Fruit fly (Drosophila melanogaster) whole organism, embryonic: ENCODE measurements around the gene baf.

ENCODE experiments used
- Asciz ChIP-seq: fragments of 200-800 bp; sonication (Bioruptor generic); optimal IDR thresholded peaks from 2 replicates; lab custom pipeline; 2017; ENCODE audit warnings: missing biosample characterization, mild to moderate bottlenecking, missing genetic modification characterization, missing genetic modification reagents
- C15 ChIP-seq: fragments of 200-800 bp; sonication (Bioruptor generic); IDR thresholded peaks from 3 replicates; pipeline ENCODE4 v1.3.6; 2022; ENCODE audit warnings: missing biosample characterization, missing genetic modification characterization
- CG10543 ChIP-seq: fragments of 200-800 bp; sonication (Bioruptor generic); optimal IDR thresholded peaks from 3 replicates; lab custom pipeline; 2017; ENCODE audit warnings: missing biosample characterization, mild to moderate bottlenecking, missing genetic modification characterization, moderate library complexity
- CG11456 ChIP-seq: fragments of 200-800 bp; sonication (Bioruptor generic); IDR thresholded peaks from 3 replicates; pipeline ENCODE4 v1.3.6; 2022; ENCODE audit warnings: missing biosample characterization, missing genetic modification characterization
- CG12071 ChIP-seq: fragments of 200-800 bp; sonication (Bioruptor generic); optimal IDR thresholded peaks from 3 replicates; lab custom pipeline; 2018; ENCODE audit warnings: missing biosample characterization, mild to moderate bottlenecking, missing genetic modification characterization
- CG12236 ChIP-seq: fragments of 200-800 bp; sonication (Bioruptor generic); optimal IDR thresholded peaks from 2 replicates; lab custom pipeline; 2016; ENCODE audit warnings: missing biosample characterization, missing genetic modification characterization
- CG17186 ChIP-seq: fragments of 200-800 bp; sonication (Bioruptor generic); optimal IDR thresholded peaks from 3 replicates; lab custom pipeline; 2017; ENCODE audit warnings: missing biosample characterization, missing genetic modification reagents, missing genetic modification characterization
- CG17361 ChIP-seq: fragments of 200-800 bp; sonication (Bioruptor generic); IDR thresholded peaks from 3 replicates; pipeline ENCODE4 v1.3.6; 2022; ENCODE audit warnings: missing biosample characterization, missing genetic modification characterization
- CG17568 ChIP-seq: fragments of 200-800 bp; sonication (Bioruptor generic); optimal IDR thresholded peaks from 2 replicates; lab custom pipeline; 2018; ENCODE audit warnings: missing biosample characterization, mild to moderate bottlenecking, missing genetic modification characterization, moderate library complexity
- CG18011 ChIP-seq: fragments of 200-800 bp; sonication (Bioruptor generic); optimal IDR thresholded peaks from 2 replicates; lab custom pipeline; 2017; ENCODE audit warnings: missing biosample characterization, missing genetic modification characterization, mild to moderate bottlenecking, moderate library complexity, missing genotype
- CG18599 ChIP-seq: fragments of 200-800 bp; sonication (Bioruptor generic); optimal IDR thresholded peaks from 3 replicates; lab custom pipeline; 2017; ENCODE audit warnings: missing biosample characterization, missing genetic modification characterization, mild to moderate bottlenecking, moderate library complexity, missing genetic modification reagents
- CG31388 ChIP-seq: fragments of 200-800 bp; sonication (Bioruptor generic); optimal IDR thresholded peaks from 2 replicates; lab custom pipeline; 2016; ENCODE audit warnings: missing biosample characterization, missing genetic modification characterization
- CG3281 ChIP-seq: fragments of 200-800 bp; sonication (Bioruptor generic); optimal IDR thresholded peaks from 3 replicates; lab custom pipeline; 2017; ENCODE audit warnings: missing biosample characterization, mild to moderate bottlenecking, missing genetic modification characterization
- CG3838 ChIP-seq: fragments of 200-800 bp; sonication (Bioruptor generic); optimal IDR thresholded peaks from 3 replicates; lab custom pipeline; 2016; ENCODE audit warnings: missing biosample characterization, missing genetic modification characterization
- CG6175 ChIP-seq: fragments of 200-800 bp; sonication (Bioruptor generic); IDR thresholded peaks from 3 replicates; pipeline ENCODE4 v1.3.6; 2022; ENCODE audit warnings: missing biosample characterization, missing genetic modification characterization
- CG6791 ChIP-seq: fragments of 200-800 bp; sonication (Bioruptor generic); IDR thresholded peaks from 3 replicates; pipeline ENCODE4 v1.3.6; 2022; ENCODE audit warnings: missing biosample characterization, missing genetic modification characterization; ENCODE audit not compliant: partially characterized antibody
- CG7987 ChIP-seq: fragments of 200-800 bp; sonication (Bioruptor generic); optimal IDR thresholded peaks from 2 replicates; lab custom pipeline; 2018; ENCODE audit warnings: missing biosample characterization, mild to moderate bottlenecking, missing genetic modification characterization, moderate library complexity
- CoRest ChIP-seq: fragments of 200-800 bp; sonication (Bioruptor generic); optimal IDR thresholded peaks from 3 replicates; lab custom pipeline; 2018; ENCODE audit warnings: missing biosample characterization, mild to moderate bottlenecking, missing genetic modification characterization, moderate library complexity
- Dad ChIP-seq: fragments of 200-800 bp; sonication (Bioruptor generic); optimal IDR thresholded peaks from 3 replicates; lab custom pipeline; 2016; ENCODE audit warnings: missing biosample characterization, missing genetic modification characterization
- Deaf1 ChIP-seq: fragments of 200-800 bp; optimal IDR thresholded peaks from 3 replicates; lab custom pipeline; 2019; ENCODE audit warnings: missing biosample characterization, mild to moderate bottlenecking, missing genetic modification characterization, moderate library complexity
- Dfd ChIP-seq, 2 experiments: fragments of >200 bp; optimal IDR thresholded peaks; 2 replicates each; lab custom pipeline; 2017; ENCODE audit warnings: missing biosample characterization in 2 of 2, missing genetic modification characterization in 2 of 2
- Dip3 ChIP-seq: fragments of 200-800 bp; sonication (Bioruptor generic); optimal IDR thresholded peaks from 3 replicates; lab custom pipeline; 2016; ENCODE audit warnings: missing biosample characterization, missing genetic modification characterization
- Dll ChIP-seq: fragments of 200-800 bp; sonication (Bioruptor generic); IDR thresholded peaks from 4 replicates; pipeline ENCODE4 v1.3.6; 2022; ENCODE audit warnings: missing biosample characterization, missing genetic modification characterization; ENCODE audit not compliant: partially characterized antibody
- Doc3 ChIP-seq: fragments of 200-800 bp; sonication (Bioruptor generic); IDR thresholded peaks from 3 replicates; pipeline ENCODE4 v1.3.6; 2022; ENCODE audit warnings: missing biosample characterization, missing genetic modification characterization; ENCODE audit not compliant: partially characterized antibody
- Dref ChIP-seq: fragments of 200-800 bp; sonication (Bioruptor generic); IDR thresholded peaks from 2 replicates; pipeline ENCODE4 v1.3.6; 2022; ENCODE audit warnings: missing biosample characterization, missing genetic modification characterization
- H2.0 ChIP-seq: fragments of 200-800 bp; sonication (Bioruptor generic); IDR thresholded peaks from 2 replicates; pipeline ENCODE4 v1.3.6; 2022; ENCODE audit warnings: missing biosample characterization, missing genetic modification characterization
- Nf-YB ChIP-seq: fragments of 200-800 bp; sonication (Bioruptor generic); optimal IDR thresholded peaks from 3 replicates; lab custom pipeline; 2019; ENCODE audit warnings: missing biosample characterization, mild to moderate bottlenecking, missing genetic modification characterization, moderate library complexity
- Scr ChIP-seq: fragments of 200-800 bp; sonication (Bioruptor generic); IDR thresholded peaks from 2 replicates; pipeline ENCODE4 v1.3.6; 2022; ENCODE audit warnings: missing biosample characterization, missing genetic modification characterization; ENCODE audit not compliant: partially characterized antibody
- Xbp1 ChIP-seq: fragments of 200-800 bp; sonication (Bioruptor generic); optimal IDR thresholded peaks from 3 replicates; lab custom pipeline; 2016; ENCODE audit warnings: missing biosample characterization, mild to moderate bottlenecking, missing genetic modification characterization
- Xrp1 ChIP-seq: fragments of 200-800 bp; sonication (Bioruptor generic); IDR thresholded peaks from 2 replicates; pipeline ENCODE4 v1.3.6; 2022; ENCODE audit warnings: missing biosample characterization, missing genetic modification characterization
- aop ChIP-seq: fragments of 200-800 bp; sonication (Bioruptor generic); IDR thresholded peaks from 2 replicates; pipeline ENCODE4 v1.3.6; 2022; ENCODE audit warnings: missing biosample characterization, missing genetic modification characterization
- cato ChIP-seq: fragments of 200-800 bp; sonication (Bioruptor generic); optimal IDR thresholded peaks from 2 replicates; lab custom pipeline; 2016; ENCODE audit warnings: missing biosample characterization, missing genetic modification characterization, borderline replicate concordance
- crc ChIP-seq: fragments of 200-800 bp; sonication (Bioruptor generic); optimal IDR thresholded peaks from 2 replicates; lab custom pipeline; 2016; ENCODE audit warnings: missing biosample characterization, missing genetic modification characterization
- dysf ChIP-seq: fragments of 200-800 bp; sonication (Bioruptor generic); IDR thresholded peaks from 3 replicates; pipeline ENCODE4 v1.3.6; 2022; ENCODE audit warnings: missing biosample characterization, missing genetic modification characterization
- ems ChIP-seq: fragments of 200-800 bp; sonication (Bioruptor generic); optimal IDR thresholded peaks from 3 replicates; lab custom pipeline; 2016; ENCODE audit warnings: missing biosample characterization, missing genetic modification characterization
- fd96Cb ChIP-seq: fragments of 200-800 bp; sonication (Bioruptor generic); optimal IDR thresholded peaks from 2 replicates; lab custom pipeline; 2018; ENCODE audit warnings: missing biosample characterization, mild to moderate bottlenecking, missing genetic modification characterization, moderate library complexity
- gcm2 ChIP-seq: fragments of 200-800 bp; sonication (Bioruptor generic); optimal IDR thresholded peaks from 2 replicates; lab custom pipeline; 2016; ENCODE audit warnings: missing biosample characterization, missing genetic modification characterization
- gfzf ChIP-seq: fragments of 200-800 bp; sonication (Bioruptor generic); optimal IDR thresholded peaks from 2 replicates; lab custom pipeline; 2016; ENCODE audit warnings: missing biosample characterization, mild to moderate bottlenecking, missing genetic modification characterization, moderate library complexity
- h ChIP-seq: fragments of >200 bp; optimal IDR thresholded peaks from 2 replicates; lab custom pipeline; 2017
- ken ChIP-seq: fragments of 200-800 bp; sonication (Bioruptor generic); IDR thresholded peaks from 3 replicates; pipeline ENCODE4 v1.3.6; 2022; ENCODE audit warnings: missing biosample characterization, missing genetic modification characterization
- lbe ChIP-seq: fragments of 200-800 bp; sonication (Bioruptor generic); optimal IDR thresholded peaks from 2 replicates; lab custom pipeline; 2016; ENCODE audit warnings: missing biosample characterization, mild to moderate bottlenecking, missing genetic modification characterization
- luna ChIP-seq: fragments of 200-800 bp; sonication (Bioruptor generic); optimal IDR thresholded peaks from 2 replicates; lab custom pipeline; 2016; ENCODE audit warnings: missing biosample characterization, missing genetic modification characterization
- mam ChIP-seq: fragments of 200-800 bp; sonication (Bioruptor generic); optimal IDR thresholded peaks from 3 replicates; lab custom pipeline; 2016; ENCODE audit warnings: missing biosample characterization, missing genetic modification characterization
- rib ChIP-seq: fragments of 200-800 bp; sonication (Bioruptor generic); IDR thresholded peaks from 2 replicates; pipeline ENCODE4 v1.3.6; 2022; ENCODE audit warnings: missing biosample characterization, missing genetic modification characterization
- run ChIP-seq: fragments of 200-800 bp; sonication (Bioruptor generic); optimal IDR thresholded peaks from 3 replicates; lab custom pipeline; 2018; ENCODE audit warnings: missing biosample characterization, mild to moderate bottlenecking, missing genetic modification characterization
- sim ChIP-seq: fragments of 200-800 bp; sonication (Bioruptor generic); IDR thresholded peaks from 2 replicates; pipeline ENCODE4 v1.3.6; 2022; ENCODE audit warnings: missing biosample characterization, missing genetic modification characterization
- slbo ChIP-seq: fragments of 200-800 bp; sonication (Bioruptor generic); IDR thresholded peaks from 2 replicates; pipeline ENCODE4 v1.3.6; 2022; ENCODE audit warnings: missing biosample characterization, missing genetic modification characterization
- wek ChIP-seq: fragments of 200-800 bp; sonication (Bioruptor generic); optimal IDR thresholded peaks from 3 replicates; lab custom pipeline; 2018; ENCODE audit warnings: missing biosample characterization, mild to moderate bottlenecking, missing genetic modification characterization, moderate library complexity
- yki ChIP-seq: fragments of >200 bp; optimal IDR thresholded peaks from 3 replicates; lab custom pipeline; 2018
- zfh1 ChIP-seq: fragments of 200-800 bp; sonication (Bioruptor generic); IDR thresholded peaks from 3 replicates; pipeline ENCODE4 v1.3.6; 2022; ENCODE audit warnings: missing biosample characterization, missing genetic modification characterization

The baf gene

DNA sequence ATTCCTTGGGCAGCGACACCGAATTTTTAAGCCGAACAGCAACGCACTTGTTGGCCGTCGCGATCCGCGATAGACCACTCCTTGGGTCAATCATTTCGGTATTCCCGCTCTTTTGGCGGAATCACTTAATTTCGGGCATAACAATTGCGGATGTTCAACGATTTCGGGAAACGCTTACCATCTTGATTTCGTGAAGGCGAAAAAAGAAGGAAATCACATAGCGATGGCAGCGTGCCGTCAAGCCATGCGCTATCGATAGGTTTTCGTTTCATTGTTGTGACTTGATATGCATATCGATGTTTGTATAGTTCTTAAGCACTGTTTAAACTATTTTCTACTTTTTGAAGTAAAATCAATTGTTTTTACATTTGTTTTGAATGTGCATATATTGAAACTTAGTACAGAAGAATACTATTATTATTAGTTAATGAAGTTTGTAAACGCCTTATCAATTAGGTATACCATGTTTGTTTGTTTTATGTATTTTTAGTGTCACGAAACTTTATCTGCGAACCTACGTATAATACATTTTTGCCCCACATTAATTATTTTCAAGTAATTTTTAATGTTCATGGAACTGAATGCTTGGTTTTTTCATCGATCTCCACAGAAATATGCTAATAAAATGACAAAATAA is 13.5 kb downstream of the baf start, which contains the start of gene RpL36A (continued):
- TF ChIP-seq ems (GFP tag; lab: Kevin White, UChicago) (peak; percentile 41), C15 (GFP tag; lab: Robert Waterston, UW) (0 out of 3 replicates have a peak, but pooled peaks have one; percentile 11), Dfd (GFP tag; optimal IDR thresholded peaks at IDR 0.05; lab: Kevin White, UChicago) (no peak), CG18011 (GFP tag; lab: Kevin White, UChicago) (peak; percentile 45), yki (lab: Kevin White, UChicago) (no peak), mam (GFP tag; lab: Kevin White, UChicago) (peak; percentile 66), Nf-YB (peak; percentile 25), CG10543 (GFP tag; lab: Kevin White, UChicago) (peak; percentile 58), slbo (GFP tag; lab: Robert Waterston, UW) (peak; percentile 76), CG12236 (GFP tag; lab: Kevin White, UChicago) (peak; percentile 48), CG3838 (GFP tag; lab: Kevin White, UChicago) (no peak), CG6175 (GFP tag; lab: Robert Waterston, UW) (0 out of 3 replicates have a peak, but pooled peaks have one; percentile 24), aop (GFP tag; lab: Robert Waterston, UW) (no peak), rib (GFP tag; lab: Robert Waterston, UW) (no peak), Xrp1 (GFP tag; lab: Robert Waterston, UW) (peak; percentile 12; the same call in 1 of the 2 replicates), CG7987 (GFP tag; lab: Kevin White, UChicago) (peak; percentile 78), cato (GFP tag; lab: Kevin White, UChicago) (no peak), CG31388 (GFP tag; lab: Kevin White, UChicago) (no peak), lbe (GFP tag; lab: Kevin White, UChicago) (no peak), fd96Cb (tag; lab: Kevin White, UChicago) (no peak), CG3281 (GFP tag; lab: Kevin White, UChicago) (peak; percentile 68), Deaf1 (tag; lab: Kevin White, UChicago) (no peak), Dll (GFP tag; lab: Robert Waterston, UW) (peak; percentile 80), CG17186 (GFP tag; lab: Kevin White, UChicago) (peak; percentile 21), CG18599 (no peak), Dad (GFP tag; lab: Kevin White, UChicago) (peak; percentile 20), H2.0 (GFP tag; lab: Robert Waterston, UW) (no peak; the same call in 1 of the 2 replicates), Dip3 (GFP tag; lab: Kevin White, UChicago) (no peak), CG6791 (GFP tag; lab: Robert Waterston, UW) (peak; percentile 96), CG11456 (GFP tag; lab: Robert Waterston, UW) (peak; percentile 87), CG12071 (GFP tag; lab: Kevin White, UChicago) (peak; percentile 75), gfzf (GFP tag; lab: Kevin White, UChicago) (no peak), CoRest (tag; lab: Kevin White, UChicago) (peak; percentile 55), ken (peak; percentile 69), Xbp1 (GFP tag; lab: Kevin White, UChicago) (peak; percentile 55), luna (GFP tag; lab: Kevin White, UChicago) (peak; percentile 39), Asciz (GFP tag; lab: Kevin White, UChicago) (no peak), dysf (GFP tag; lab: Robert Waterston, UW) (peak; percentile 64; the same call in 2 of the 3 replicates), Scr (GFP tag; lab: Robert Waterston, UW) (peak; percentile 87), run (tag; lab: Kevin White, UChicago) (no peak), wek (GFP tag; lab: Kevin White, UChicago) (peak; percentile 82), gcm2 (peak; percentile 47), Dref (GFP tag; lab: Robert Waterston, UW) (peak; percentile 94), CG17568 (GFP tag; lab: Kevin White, UChicago) (no peak), CG17361 (GFP tag; lab: Robert Waterston, UW) (no peak; the same call in 2 of the 3 replicates), Doc3 (GFP tag; lab: Robert Waterston, UW) (peak; percentile 70), h (lab: Kevin White, UChicago) (no peak), crc (GFP tag; lab: Kevin White, UChicago) (peak; percentile 21), zfh1 (GFP tag; lab: Robert Waterston, UW) (peak; percentile 73), sim (GFP tag; lab: Robert Waterston, UW) (no peak)
